Fruit fly (Drosophila melanogaster) whole organism: ENCODE data around the gene sowah.

ENCODE experiments used
- CG8478 ChIP-seq: fragments of >200 bp; optimal IDR thresholded peaks from 2 replicates; lab custom pipeline; 2018; ENCODE audit warnings: inconsistent platforms
- Dll ChIP-seq: fragments of >200 bp; optimal IDR thresholded peaks from 2 replicates; lab custom pipeline; 2017
- EcR ChIP-seq, 2 experiments: fragments of >200 bp; optimal IDR thresholded peaks; 2 replicates each; lab custom pipeline; 2017; ENCODE audit warnings: missing biosample characterization in 2 of 2, missing genetic modification characterization in 2 of 2, missing genetic modification reagents in 2 of 2
- pan ChIP-seq: fragments of >200 bp; optimal IDR thresholded peaks from 2 replicates; lab custom pipeline; 2017
- psq ChIP-seq: fragments of >200 bp; optimal IDR thresholded peaks from 2 replicates; lab custom pipeline; 2017

DNA sequence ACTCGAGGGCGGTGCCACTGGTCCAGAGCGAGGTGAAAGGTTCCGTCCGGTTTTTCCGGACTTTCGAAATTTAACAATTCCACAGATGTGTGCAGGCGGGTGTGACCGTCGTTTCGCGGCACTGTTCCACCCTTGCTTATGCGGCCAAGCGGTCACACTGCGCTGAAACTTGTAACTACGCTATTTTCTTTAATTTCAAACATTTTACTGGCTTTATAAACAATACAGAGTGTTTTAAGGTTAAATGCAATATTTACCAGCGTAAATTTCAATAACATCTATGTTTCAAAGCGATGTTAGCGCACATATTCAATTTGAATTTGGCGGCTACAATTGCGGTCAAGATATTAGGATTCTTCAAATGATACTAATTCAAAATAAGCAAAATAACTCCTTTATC, 42.3 kb downstream of the sowah start, which contains the start of gene nst:
- TF ChIP-seq Dll (lab: Kevin White, UChicago) (no peak), pan (no peak), psq (lab: Kevin White, UChicago) (no peak), CG8478 (lab: Kevin White, UChicago) (no peak), EcR (GFP tag; optimal IDR thresholded peaks at IDR 0.05; lab: Kevin White, UChicago) (no peak)
